Fruit fly (Drosophila melanogaster) whole organism, prepupa: Measurements from ENCODE around the gene CG5160.

ENCODE experiments used
- CG10631 ChIP-seq: fragments of 200-800 bp; sonication (Bioruptor generic); optimal IDR thresholded peaks from 2 replicates; lab custom pipeline; 2016; ENCODE audit warnings: missing biosample characterization, missing genetic modification characterization
- CG10669 ChIP-seq: fragments of 200-800 bp; sonication (Bioruptor generic); optimal IDR thresholded peaks from 3 replicates; lab custom pipeline; 2018; ENCODE audit warnings: missing biosample characterization, mild to moderate bottlenecking, missing genetic modification characterization, moderate library complexity
- CG11902 ChIP-seq: fragments of 200-800 bp; sonication (Bioruptor generic); optimal IDR thresholded peaks from 3 replicates; lab custom pipeline; 2016; ENCODE audit warnings: missing biosample characterization, missing genetic modification characterization
- CG15336 ChIP-seq: fragments of 200-800 bp; sonication (Bioruptor generic); IDR thresholded peaks from 2 replicates; pipeline ENCODE4 v1.3.6; 2022; ENCODE audit warnings: missing biosample characterization, missing genetic modification characterization
- CG3032 ChIP-seq: fragments of 200-800 bp; optimal IDR thresholded peaks from 2 replicates; lab custom pipeline; 2019; ENCODE audit warnings: missing biosample characterization, mild to moderate bottlenecking, missing genetic modification characterization, moderate library complexity
- CG34406 ChIP-seq: fragments of 200-800 bp; sonication (Bioruptor generic); optimal IDR thresholded peaks from 3 replicates; lab custom pipeline; 2016; ENCODE audit warnings: missing biosample characterization, missing genetic modification characterization
- CG3919 ChIP-seq: fragments of 200-800 bp; sonication (Bioruptor generic); optimal IDR thresholded peaks from 3 replicates; lab custom pipeline; 2016; ENCODE audit warnings: missing biosample characterization, missing genetic modification characterization
- CG6163 ChIP-seq: fragments of 200-800 bp; sonication (Bioruptor generic); IDR thresholded peaks from 3 replicates; pipeline ENCODE4 v1.3.6; 2022; ENCODE audit warnings: missing biosample characterization, missing genetic modification characterization
- CG6276 ChIP-seq: fragments of 200-800 bp; sonication (Bioruptor generic); optimal IDR thresholded peaks from 2 replicates; lab custom pipeline; 2017; ENCODE audit warnings: missing biosample characterization, mild to moderate bottlenecking, missing genetic modification characterization
- CG6854 ChIP-seq: fragments of 200-800 bp; sonication (Bioruptor generic); optimal IDR thresholded peaks from 2 replicates; lab custom pipeline; 2017; ENCODE audit warnings: missing biosample characterization, mild to moderate bottlenecking, missing genetic modification characterization
- CG7368 ChIP-seq: fragments of 200-800 bp; sonication (Bioruptor generic); optimal IDR thresholded peaks from 3 replicates; lab custom pipeline; 2016; ENCODE audit warnings: missing biosample characterization, missing genetic modification characterization
- CG8119 ChIP-seq: fragments of 200-800 bp; sonication (Bioruptor generic); IDR thresholded peaks from 3 replicates; pipeline ENCODE4 v1.3.6; 2022; ENCODE audit warnings: missing biosample characterization, missing genetic modification characterization
- CG8319 ChIP-seq: fragments of 200-800 bp; sonication (Bioruptor generic); optimal IDR thresholded peaks from 3 replicates; lab custom pipeline; 2016; ENCODE audit warnings: missing biosample characterization, missing genetic modification characterization
- CG8632 ChIP-seq: fragments of 200-800 bp; sonication (Bioruptor generic); optimal IDR thresholded peaks from 3 replicates; lab custom pipeline; 2016; ENCODE audit warnings: missing biosample characterization, missing genetic modification characterization
- Eip78C ChIP-seq: fragments of 200-800 bp; sonication (Bioruptor generic); peaks from one replicate; lab custom pipeline; 2016; ENCODE audit warnings: missing biosample characterization, missing genetic modification characterization
- Ets21C ChIP-seq: fragments of 200-800 bp; sonication (Bioruptor generic); optimal IDR thresholded peaks from 3 replicates; lab custom pipeline; 2016; ENCODE audit warnings: missing biosample characterization, missing genetic modification characterization
- Gug ChIP-seq: fragments of 200-800 bp; sonication (Bioruptor generic); IDR thresholded peaks from 2 replicates; pipeline ENCODE4 v1.3.6; 2022; ENCODE audit warnings: missing biosample characterization, missing genetic modification characterization
- Hr38 ChIP-seq: sonication (Bioruptor generic); optimal IDR thresholded peaks from 2 replicates; lab custom pipeline; 2016; ENCODE audit warnings: missing biosample characterization, missing genetic modification characterization
- Hr4 ChIP-seq: fragments of 200-800 bp; sonication (Bioruptor generic); optimal IDR thresholded peaks from 3 replicates; lab custom pipeline; 2016; ENCODE audit warnings: missing biosample characterization, missing genetic modification characterization
- OdsH ChIP-seq: fragments of 200-800 bp; sonication (Bioruptor generic); optimal IDR thresholded peaks from 3 replicates; lab custom pipeline; 2016; ENCODE audit warnings: missing biosample characterization, missing genetic modification characterization
- Smox ChIP-seq: fragments of 200-800 bp; sonication (Bioruptor generic); optimal IDR thresholded peaks from 3 replicates; lab custom pipeline; 2016; ENCODE audit warnings: missing biosample characterization, missing genetic modification characterization
- Sox14 ChIP-seq: fragments of 200-800 bp; sonication (Bioruptor generic); optimal IDR thresholded peaks from 3 replicates; lab custom pipeline; 2016; ENCODE audit warnings: missing biosample characterization, missing genetic modification characterization
- achi ChIP-seq: fragments of 200-800 bp; sonication (Bioruptor generic); optimal IDR thresholded peaks from 3 replicates; lab custom pipeline; 2016; ENCODE audit warnings: missing biosample characterization, missing genetic modification characterization
- acj6 ChIP-seq: fragments of 200-800 bp; sonication (Bioruptor generic); optimal IDR thresholded peaks from 3 replicates; lab custom pipeline; 2016; ENCODE audit warnings: missing biosample characterization, missing genetic modification characterization
- dac ChIP-seq: fragments of 200-800 bp; sonication (Bioruptor generic); optimal IDR thresholded peaks from 2 replicates; lab custom pipeline; 2017; ENCODE audit warnings: missing biosample characterization, mild to moderate bottlenecking, missing genetic modification characterization
- dsx ChIP-seq: fragments of 200-800 bp; optimal IDR thresholded peaks from 3 replicates; lab custom pipeline; 2019; ENCODE audit warnings: missing biosample characterization, mild to moderate bottlenecking, missing genetic modification characterization, moderate library complexity; ENCODE audit not compliant: poor library complexity, severe bottlenecking
- eg ChIP-seq: fragments of 200-800 bp; sonication (Bioruptor generic); IDR thresholded peaks from 3 replicates; pipeline ENCODE4 v1.3.6; 2022; ENCODE audit warnings: missing biosample characterization, missing genetic modification characterization
- esn ChIP-seq: fragments of 200-800 bp; sonication (Bioruptor generic); optimal IDR thresholded peaks from 2 replicates; lab custom pipeline; 2016; ENCODE audit warnings: missing biosample characterization, mild to moderate bottlenecking, missing genetic modification characterization, moderate library complexity
- fd85E ChIP-seq: fragments of 200-800 bp; sonication (Bioruptor generic); optimal IDR thresholded peaks from 3 replicates; lab custom pipeline; 2016; ENCODE audit warnings: missing biosample characterization, missing genetic modification characterization
- salr ChIP-seq, 2 experiments: fragments of 200-800 bp; sonication (Bioruptor generic); optimal IDR thresholded peaks; 3 replicates each; lab custom pipeline; 2016 to 2018; ENCODE audit warnings: missing biosample characterization in 2 of 2, missing genetic modification characterization in 2 of 2, mild to moderate bottlenecking in 1 of 2
- spab ChIP-seq: fragments of 200-800 bp; sonication (Bioruptor generic); optimal IDR thresholded peaks from 2 replicates; lab custom pipeline; 2017; ENCODE audit warnings: missing biosample characterization, mild to moderate bottlenecking, missing genetic modification characterization, missing genetic modification reagents
- ss ChIP-seq, 2 experiments: fragments of 200-800 bp; sonication (Bioruptor generic); optimal IDR thresholded peaks; 2 replicates in 1 of 2; 3 replicates in 1 of 2; lab custom pipeline; 2017 to 2018; ENCODE audit warnings: mild to moderate bottlenecking in 2 of 2, missing biosample characterization in 2 of 2, missing genetic modification characterization in 2 of 2, moderate library complexity in 1 of 2
- svp ChIP-seq: fragments of 200-800 bp; sonication (Bioruptor generic); peaks from one replicate; lab custom pipeline; 2016; ENCODE audit warnings: missing biosample characterization, missing genetic modification characterization
- topi ChIP-seq: fragments of 200-800 bp; sonication (Bioruptor generic); optimal IDR thresholded peaks from 3 replicates; lab custom pipeline; 2016; ENCODE audit warnings: missing biosample characterization, missing genetic modification characterization
- vri ChIP-seq: fragments of 200-800 bp; sonication (Bioruptor generic); optimal IDR thresholded peaks from 3 replicates; lab custom pipeline; 2016; ENCODE audit warnings: missing biosample characterization, mild to moderate bottlenecking, missing genetic modification characterization

Gene CG5160

DNA sequence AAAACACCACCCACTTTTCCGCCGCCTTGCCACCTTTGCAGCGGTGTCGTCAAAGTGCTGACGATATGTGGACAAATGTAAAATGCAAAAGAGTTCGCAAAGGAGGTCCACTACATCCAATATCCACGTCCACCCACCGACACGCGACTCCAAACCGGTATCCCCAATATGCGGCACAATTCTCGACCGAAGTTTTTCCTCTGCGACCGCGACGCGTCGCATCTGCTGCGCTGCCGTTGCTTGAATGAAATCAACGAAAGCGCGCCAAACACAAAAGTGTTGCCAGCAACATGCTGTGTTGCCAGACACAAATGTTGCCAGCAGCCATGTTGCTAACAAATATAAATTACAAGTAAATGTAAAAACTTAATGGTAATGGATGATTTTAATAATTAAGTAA is at the start of gene CG5160:
CG5160 (minus strand) TSS at position 223 of the 400 bp plus-strand sequence.
- no peak for TF ChIP-seq CG8119 (GFP tag; lab: Robert Waterston, UW)
- no peak for TF ChIP-seq svp
- TF ChIP-seq Hr4 (GFP tag; lab: Kevin White, UChicago): no peak
- TF ChIP-seq Hr38 (GFP tag; lab: Kevin White, UChicago): no peak
- no peak for TF ChIP-seq CG10631 (GFP tag; lab: Kevin White, UChicago)
- no peak for TF ChIP-seq achi
- TF ChIP-seq, all 60 proteins: peak for 0

- TF ChIP-seq CG7368 (GFP tag; lab: Kevin White, UChicago): no peak
- TF ChIP-seq Eip78C (GFP tag; lab: Kevin White, UChicago): no peak
- peak; percentile 32 for TF ChIP-seq CG6276 (GFP tag; lab: Kevin White, UChicago)
These were observed 49.3 kb upstream of the CG5160 start for dm6 chr2L:7447820-7448219.

DNA sequence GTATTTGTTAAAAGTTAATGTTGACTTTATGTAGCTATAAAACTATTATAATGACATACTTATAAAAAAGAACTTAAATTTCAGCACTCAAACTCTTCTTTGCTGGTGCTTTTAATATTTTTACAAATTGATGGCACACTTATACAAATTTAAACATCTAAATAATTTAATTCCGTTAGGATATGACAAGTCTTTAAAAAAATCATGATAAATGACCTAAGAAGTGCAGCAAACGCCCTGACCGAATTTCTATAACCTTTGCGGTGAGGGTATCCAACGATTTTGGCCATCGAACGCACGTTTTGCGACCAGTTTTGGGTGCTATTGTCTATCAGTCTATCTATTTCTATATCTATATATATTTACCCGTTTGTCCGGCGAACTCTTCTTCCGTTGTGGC is 44.4 kb upstream of the CG5160 start:
- no peak for TF ChIP-seq eg
- no peak for TF ChIP-seq ss (GFP tag; optimal IDR thresholded peaks at IDR 0.05; lab: Kevin White, UChicago)
- peak; percentile 41 for TF ChIP-seq Eip78C (GFP tag; lab: Kevin White, UChicago)
- no peak for TF ChIP-seq Hr38 (GFP tag; lab: Kevin White, UChicago)
- TF ChIP-seq CG34406 (GFP tag; lab: Kevin White, UChicago): no peak
- TF ChIP-seq svp: peak; percentile 11
- no peak for TF ChIP-seq spab (GFP tag; lab: Kevin White, UChicago)
- TF ChIP-seq CG10669 (GFP tag; lab: Kevin White, UChicago): no peak

- TF ChIP-seq Gug (GFP tag; lab: Robert Waterston, UW) (no peak), esn (GFP tag; lab: Kevin White, UChicago) (no peak), CG11902 (GFP tag; lab: Kevin White, UChicago) (no peak), salr (GFP tag; optimal IDR thresholded peaks at IDR 0.05; lab: Kevin White, UChicago) (no peak), CG8319 (GFP tag; lab: Kevin White, UChicago) (no peak), eg (no peak), dac (no peak), CG15336 (GFP tag; lab: Robert Waterston, UW) (no peak), CG3919 (GFP tag; lab: Kevin White, UChicago) (no peak)
- TF ChIP-seq, all 60 proteins: peak for 0
These were observed 43.6 kb upstream of the CG5160 start for dm6 chr2L:7442106-7442505.

DNA sequence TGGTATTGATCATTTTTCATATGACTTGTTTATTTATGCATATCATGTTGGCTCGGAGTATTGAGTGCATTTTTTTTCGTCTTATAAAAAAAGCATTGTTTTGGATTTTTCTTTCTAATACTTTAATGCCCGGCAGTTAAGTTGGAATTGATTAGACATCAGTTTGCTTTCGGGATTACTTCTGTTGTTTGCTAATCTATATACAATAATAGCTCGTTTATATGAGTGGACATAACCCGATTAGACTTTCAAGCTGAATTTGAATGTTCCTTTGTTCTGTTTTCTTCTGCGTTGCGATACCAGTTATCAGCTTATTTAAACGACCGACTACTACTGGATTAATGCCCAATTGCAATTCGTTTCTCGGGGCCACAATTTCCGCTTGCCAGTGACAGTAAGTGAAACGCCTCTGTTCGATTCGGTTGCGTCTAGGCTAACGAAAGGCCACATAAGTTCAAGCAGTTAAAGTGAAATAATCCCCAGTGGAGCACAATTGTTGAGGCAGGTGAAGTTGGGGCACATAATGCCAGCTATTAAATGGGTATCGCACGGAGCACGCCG is 42.0 kb upstream of the CG5160 start:
- TF ChIP-seq OdsH (GFP tag; lab: Kevin White, UChicago) (no peak), Sox14 (GFP tag; lab: Kevin White, UChicago) (peak; percentile 7), topi (no peak), Smox (GFP tag; lab: Kevin White, UChicago) (no peak), ss (GFP tag; optimal IDR thresholded peaks at IDR 0.05; lab: Kevin White, UChicago) (no peak), CG6854 (GFP tag; lab: Kevin White, UChicago) (no peak), CG3032 (tag; lab: Kevin White, UChicago) (no peak), esn (GFP tag; lab: Kevin White, UChicago) (no peak), fd85E (GFP tag; lab: Kevin White, UChicago) (no peak), CG8632 (GFP tag; lab: Kevin White, UChicago) (no peak), Ets21C (GFP tag; lab: Kevin White, UChicago) (no peak), eg (no peak), dsx (GFP tag; lab: Kevin White, UChicago) (no peak), acj6 (GFP tag; lab: Kevin White, UChicago) (no peak), CG3919 (GFP tag; lab: Kevin White, UChicago) (no peak), vri (peak; percentile 92), CG6163 (no peak)
- TF ChIP-seq, all 60 proteins: peak for 2
